Worm (Caenorhabditis elegans) whole organism, early embryonic: Measurements from ENCODE around the gene acaa-2.

ENCODE experiments used
- B0310.2 ChIP-seq: sonication (generic microtip); optimal IDR thresholded peaks from 2 replicates; lab custom pipeline; 2016; ENCODE audit warnings: mild to moderate bottlenecking, missing genetic modification characterization, missing compliant biosample characterization
- aly-1 ChIP-seq: sonication (generic microtip); optimal IDR thresholded peaks from 2 replicates; lab custom pipeline; 2016; ENCODE audit warnings: missing genetic modification characterization, missing compliant biosample characterization
- ama-1 ChIP-seq: fragments of 150-350 bp; optimal IDR thresholded peaks from 2 replicates; lab custom pipeline; 2014
- ceh-13 ChIP-seq: fragments of 200-800 bp; sonication (Bioruptor generic); optimal IDR thresholded peaks from 2 replicates; lab custom pipeline; 2018; ENCODE audit warnings: mild to moderate bottlenecking, missing genetic modification characterization, missing compliant biosample characterization
- ets-7 ChIP-seq: sonication (generic microtip); optimal IDR thresholded peaks from 2 replicates; lab custom pipeline; 2016; ENCODE audit warnings: missing genotype, missing genetic modification characterization, missing compliant biosample characterization
- flt-1 ChIP-seq: fragments of 200-800 bp; sonication (Bioruptor generic); IDR thresholded peaks from 2 replicates; pipeline ENCODE4 v1.3.6; 2022; ENCODE audit warnings: missing genetic modification characterization, missing compliant biosample characterization
- hmbx-1 ChIP-seq: sonication (generic microtip); optimal IDR thresholded peaks from 2 replicates; lab custom pipeline; 2016; ENCODE audit warnings: mild to moderate bottlenecking, missing genetic modification characterization, missing compliant biosample characterization
- hnd-1 ChIP-seq: sonication (generic microtip); optimal IDR thresholded peaks from 2 replicates; lab custom pipeline; 2016; ENCODE audit warnings: missing genetic modification characterization, missing compliant biosample characterization
- pes-1 ChIP-seq: fragments of 200-800 bp; sonication (Bioruptor generic); IDR thresholded peaks from 2 replicates; pipeline ENCODE4 v1.3.6; 2022; ENCODE audit warnings: missing genetic modification reagents, missing genetic modification characterization, missing compliant biosample characterization
- scrt-1 ChIP-seq: fragments of 200-800 bp; sonication (Bioruptor generic); IDR thresholded peaks from 2 replicates; pipeline ENCODE4 v1.3.6; 2022; ENCODE audit warnings: missing genetic modification characterization, missing compliant biosample characterization
- sea-1 ChIP-seq: fragments of 200-800 bp; sonication (Bioruptor generic); conservative IDR thresholded peaks from 2 replicates; pipeline ENCODE4 v1.3.6; 2022; ENCODE audit warnings: missing genetic modification characterization, missing compliant biosample characterization
- tbx-11 ChIP-seq: fragments of 200-800 bp; sonication (Bioruptor generic); IDR thresholded peaks from 2 replicates; pipeline ENCODE4 v1.3.6; 2022; ENCODE audit warnings: missing genetic modification characterization, missing compliant biosample characterization
- tbx-37 ChIP-seq: fragments of 200-800 bp; sonication (Bioruptor generic); conservative IDR thresholded peaks from 2 replicates; pipeline ENCODE4 v1.3.6; 2022; ENCODE audit warnings: missing genetic modification reagents, missing genetic modification characterization, missing compliant biosample characterization

- TF ChIP-seq ets-7 (tag; lab: Kevin White, UChicago) (no peak), ama-1 (lab: Kevin White, UChicago) (no peak), flt-1 (GFP tag; lab: Robert Waterston, UW) (no peak), aly-1 (tag; lab: Kevin White, UChicago) (no peak), ceh-13 (GFP tag; lab: Kevin White, UChicago) (no peak), tbx-37 (GFP tag; lab: Robert Waterston, UW) (no peak), sea-1 (no peak), hnd-1 (tag; lab: Kevin White, UChicago) (no peak), hmbx-1 (tag; lab: Kevin White, UChicago) (no peak), tbx-11 (no peak), scrt-1 (GFP tag; lab: Robert Waterston, UW) (no peak), pes-1 (GFP tag; lab: Robert Waterston, UW) (no peak), B0310.2 (no peak)
These were observed 36.9 kb downstream of the acaa-2 start for ce11 chrIII:13381684-13382083.
